Worm (Caenorhabditis elegans): ENCODE data around the gene fbxa-172.

Gene fbxa-172

ce11 chrV:17558946-17559345, at the start of gene fbxa-172:
fbxa-172 (plus strand) TSS chrV:17559246.
- TF ChIP-seq lin-54 (GFP tag; optimal IDR thresholded peaks at IDR 0.05) (no peak), xnd-1 (tag; optimal IDR thresholded peaks at IDR 0.05) (no peak), sptf-2 (GFP tag; optimal IDR thresholded peaks at IDR 0.05) (no peak), unc-130 (GFP tag; optimal IDR thresholded peaks at IDR 0.05) (no peak), T07F8.4 (tag; optimal IDR thresholded peaks at IDR 0.05) (no peak), nhr-80 (tag; optimal IDR thresholded peaks at IDR 0.05) (no peak), mxl-1 (tag; optimal IDR thresholded peaks at IDR 0.05) (no peak), mes-4 (tag; optimal IDR thresholded peaks at IDR 0.05) (no peak), ceh-40 (GFP tag; IDR thresholded peaks at IDR 0.05) (no peak), nhr-90 (tag; optimal IDR thresholded peaks at IDR 0.05) (no peak), lsy-27 (tag; optimal IDR thresholded peaks at IDR 0.05; ENCODE audit: borderline replicate concordance, insufficient read depth) (no peak)

ce11 chrV:17512763-17513162, 46.3 kb upstream of the fbxa-172 start:
- TF ChIP-seq ZK185.1 (tag; optimal IDR thresholded peaks at IDR 0.05; ENCODE audit: poor library complexity, severe bottlenecking) (no peak), nhr-80 (tag; optimal IDR thresholded peaks at IDR 0.05) (no peak), ztf-28 (GFP tag; IDR thresholded peaks at IDR 0.05) (0 out of 2 replicates have a peak, but pooled peaks have one; percentile 18), atf-7 (tag; optimal IDR thresholded peaks at IDR 0.05) (no peak), aptf-2 (GFP tag; conservative IDR thresholded peaks at IDR 0.05) (no peak), zfh-2 (GFP tag; conservative IDR thresholded peaks at IDR 0.05) (peak; percentile 70; the same call in 1 of the 2 replicates), ceh-91 (GFP tag; IDR thresholded peaks at IDR 0.05) (no peak)

DNA sequence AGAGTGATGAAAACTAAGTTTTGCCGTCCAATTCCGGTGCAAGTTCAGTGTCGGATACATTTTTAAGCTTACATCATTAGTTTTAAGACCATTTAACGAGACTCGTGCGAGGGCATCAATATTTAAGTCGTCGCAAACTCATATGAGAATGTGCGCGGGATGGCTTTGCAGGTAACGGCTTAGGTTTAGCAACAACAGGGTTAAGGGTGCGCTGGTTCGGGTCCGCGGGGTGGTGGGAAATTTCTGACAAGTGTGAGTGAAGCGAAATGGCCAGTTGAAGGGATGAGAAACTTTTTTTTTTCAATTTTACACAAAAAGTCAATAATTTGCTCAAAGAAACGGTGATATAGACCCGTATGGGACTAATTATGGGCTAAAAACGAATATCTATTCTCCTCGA, 45.2 kb upstream of the fbxa-172 start:
- TF ChIP-seq B0261.1 (tag; optimal IDR thresholded peaks at IDR 0.05) (peak; percentile 44), hlh-12 (tag; optimal IDR thresholded peaks at IDR 0.05) (no peak), rpc-1 (optimal IDR thresholded peaks at IDR 0.05) (peak; percentile 47), rpc-1 (tag; optimal IDR thresholded peaks at IDR 0.05) (peak; percentile 79), ztf-25 (GFP tag; IDR thresholded peaks at IDR 0.05) (0 out of 2 replicates have a peak, but pooled peaks have one; percentile 50), ceh-100 (GFP tag; IDR thresholded peaks at IDR 0.05) (no peak), fkh-3 (tag; optimal IDR thresholded peaks at IDR 0.05) (no peak), sptf-2 (GFP tag; optimal IDR thresholded peaks at IDR 0.05) (no peak), lir-1 (GFP tag; conservative IDR thresholded peaks at IDR 0.05) (no peak), attf-6 (GFP tag; IDR thresholded peaks at IDR 0.05) (peak; percentile 67; the same call in 1 of the 2 replicates), Y53F4B.3 (GFP tag; IDR thresholded peaks at IDR 0.05) (no peak), unc-62 (GFP tag; optimal IDR thresholded peaks at IDR 0.05) (no peak), mes-4 (tag; optimal IDR thresholded peaks at IDR 0.05) (no peak), ztf-18 (tag; optimal IDR thresholded peaks at IDR 0.05) (peak; percentile 25), athp-1 (tag; optimal IDR thresholded peaks at IDR 0.05) (no peak), madf-10 (tag; optimal IDR thresholded peaks at IDR 0.05) (no peak), ceh-40 (GFP tag; IDR thresholded peaks at IDR 0.05) (no peak), lsy-27 (tag; optimal IDR thresholded peaks at IDR 0.05; ENCODE audit: borderline replicate concordance, insufficient read depth) (no peak), F37B4.10 (GFP tag; IDR thresholded peaks at IDR 0.05) (no peak), snpc-1.3 (tag; optimal IDR thresholded peaks at IDR 0.05; ENCODE audit: insufficient read depth) (no peak), ztf-22 (GFP tag; optimal IDR thresholded peaks at IDR 0.05) (no peak), snpc-1.1 (tag; optimal IDR thresholded peaks at IDR 0.05; ENCODE audit: insufficient read depth) (no peak), sea-2 (GFP tag; IDR thresholded peaks at IDR 0.05) (no peak), Y67H2A.10 (GFP tag; conservative IDR thresholded peaks at IDR 0.05) (no peak), tbp1 (GFP tag; optimal IDR thresholded peaks at IDR 0.05) (peak; percentile 73), akir-1 (GFP tag; optimal IDR thresholded peaks at IDR 0.05) (no peak), hmg-20 (GFP tag; IDR thresholded peaks at IDR 0.05) (no peak), egl-18 (GFP tag; IDR thresholded peaks at IDR 0.05) (no peak), F23B12.7 (tag; optimal IDR thresholded peaks at IDR 0.05; ENCODE audit: insufficient read depth) (no peak), attf-5 (GFP tag; optimal IDR thresholded peaks at IDR 0.05) (no peak), F49E8.2 (tag; optimal IDR thresholded peaks at IDR 0.05; ENCODE audit: insufficient read depth) (no peak), K11D2.4 (GFP tag; IDR thresholded peaks at IDR 0.05) (no peak)
